Worm (Caenorhabditis elegans) whole organism, mixed stage, embryonic: ENCODE data around the gene R11G1.2.

ENCODE experiments used
- elt-1 ChIP-seq: sonication (generic microtip); optimal IDR thresholded peaks from 2 replicates; lab custom pipeline; 2017; ENCODE audit warnings: missing genetic modification characterization, mild to moderate bottlenecking, missing compliant biosample characterization, antibody characterized with exemption, moderate library complexity, borderline replicate concordance; ENCODE audit not compliant: insufficient read depth
- lsy-2 ChIP-seq: fragments of 150-350 bp; optimal IDR thresholded peaks from 2 replicates; lab custom pipeline; 2014; ENCODE audit warnings: missing biosample characterization, missing genetic modification characterization
- nhr-237 ChIP-seq: fragments of 150-350 bp; optimal IDR thresholded peaks from 2 replicates; lab custom pipeline; 2014; ENCODE audit warnings: missing biosample characterization, missing genetic modification characterization
- nhr-28 ChIP-seq: fragments of 150-350 bp; optimal IDR thresholded peaks from 2 replicates; lab custom pipeline; 2014; ENCODE audit warnings: missing biosample characterization, missing genetic modification characterization
- zip-8 ChIP-seq: fragments of 150-350 bp; optimal IDR thresholded peaks from 2 replicates; lab custom pipeline; 2014; ENCODE audit warnings: missing biosample characterization, missing genetic modification characterization
- ztf-11 ChIP-seq: fragments of 150-350 bp; optimal IDR thresholded peaks from 2 replicates; lab custom pipeline; 2014; ENCODE audit warnings: missing biosample characterization, missing genetic modification characterization

- TF ChIP-seq lsy-2 (tag; lab: Kevin White, UChicago) (no peak), ztf-11 (tag; lab: Kevin White, UChicago) (no peak), nhr-28 (tag; lab: Kevin White, UChicago) (no peak), zip-8 (tag; lab: Kevin White, UChicago) (no peak), elt-1 (tag; lab: Kevin White, UChicago) (no peak), nhr-237 (no peak)
These were observed 45.4 kb downstream of the R11G1.2 start for ce11 chrX:3695826-3696225.
